Fruit fly (Drosophila melanogaster) ovary, adult (tissue): ENCODE results near the gene CheB98a.
A peak's percentile ranks its signal among the peaks of the same experiment; 100 is the strongest.

Source experiments
- CG17801 ChIP-seq: fragments of 200-800 bp; optimal IDR thresholded peaks from 2 replicates; lab custom pipeline; 2019; ENCODE audit warnings: missing biosample characterization, mild to moderate bottlenecking, missing genetic modification characterization, moderate library complexity; ENCODE audit not compliant: partially characterized antibody

CheB98a gene

DNA sequence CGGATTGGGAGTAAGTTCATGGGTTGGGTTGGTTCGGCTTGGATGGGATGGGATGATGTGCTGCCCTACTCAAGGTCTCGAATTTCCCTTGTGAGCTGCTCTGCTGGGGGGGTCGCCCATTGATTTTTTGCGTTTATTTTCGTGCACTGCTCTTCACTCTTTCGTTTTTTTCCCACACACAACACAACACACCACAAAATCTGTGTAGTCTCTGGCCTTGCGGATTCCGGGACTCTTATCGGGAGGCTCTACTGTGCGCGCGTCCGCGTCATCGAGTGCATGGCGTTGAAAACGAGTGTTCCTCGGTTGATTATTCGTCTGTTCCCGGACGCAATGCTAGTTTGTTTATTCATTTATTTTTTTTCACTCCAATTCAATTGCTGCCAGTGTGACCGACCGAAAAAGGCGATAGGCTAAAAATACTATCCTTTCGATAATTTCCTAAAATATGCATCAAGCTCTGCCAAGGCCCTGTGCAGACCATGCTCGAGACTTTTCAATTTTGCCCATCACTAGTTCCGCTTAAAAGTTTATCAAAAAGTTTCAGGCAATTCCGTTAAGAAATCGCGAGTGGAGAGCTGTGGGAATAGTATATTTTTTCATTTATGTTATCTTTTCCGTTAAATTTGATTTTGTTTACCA, 25.2 kb downstream of the CheB98a start, which contains the start of gene WASp:
TSS of gene WASp (minus strand) at position 399 of the 642 bp plus-strand sequence.
- peak; percentile 31 for TF ChIP-seq CG17801 (GFP tag; lab: Kevin White, UChicago)

DNA sequence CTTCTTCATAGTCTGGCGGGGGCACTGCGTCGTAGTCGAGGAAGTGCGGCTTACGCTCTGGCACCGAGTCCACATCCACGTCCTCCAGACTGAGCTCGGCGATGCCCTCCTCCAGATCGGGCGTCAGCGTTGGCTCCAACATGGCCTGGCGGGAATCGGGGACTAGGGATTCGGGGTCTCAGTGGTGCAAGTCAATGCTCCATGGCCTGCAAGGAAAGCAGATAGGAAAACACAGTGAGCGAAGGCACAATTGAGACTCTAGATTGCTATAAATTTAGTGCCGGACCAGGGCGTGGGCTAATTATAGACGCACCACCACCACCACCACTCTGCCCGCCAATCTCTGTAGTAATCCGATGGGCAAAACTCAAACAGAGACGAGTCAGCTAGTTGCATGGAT, 34.1 kb downstream of the CheB98a start:
- TF ChIP-seq CG17801 (GFP tag; lab: Kevin White, UChicago): no peak

DNA sequence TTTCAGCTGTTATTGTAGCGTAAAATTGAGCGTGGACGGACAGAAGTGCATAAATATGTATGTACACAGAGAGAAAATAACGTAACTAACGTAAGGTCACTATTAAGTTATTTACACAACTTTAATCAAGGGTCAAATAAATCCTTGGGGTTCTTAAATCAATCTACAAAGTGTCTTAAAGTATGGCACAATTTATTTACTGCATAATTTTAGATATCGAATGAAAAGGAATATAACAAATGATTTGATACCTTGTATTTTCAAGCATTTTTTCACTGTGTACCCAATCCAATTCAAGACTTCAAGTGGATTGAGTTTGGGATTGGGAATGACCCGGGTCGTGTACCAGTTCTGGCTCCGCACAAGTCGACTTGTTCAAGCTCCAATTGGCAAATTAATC, 35.5 kb downstream of the CheB98a start:
- no peak for TF ChIP-seq CG17801 (GFP tag; lab: Kevin White, UChicago)

DNA sequence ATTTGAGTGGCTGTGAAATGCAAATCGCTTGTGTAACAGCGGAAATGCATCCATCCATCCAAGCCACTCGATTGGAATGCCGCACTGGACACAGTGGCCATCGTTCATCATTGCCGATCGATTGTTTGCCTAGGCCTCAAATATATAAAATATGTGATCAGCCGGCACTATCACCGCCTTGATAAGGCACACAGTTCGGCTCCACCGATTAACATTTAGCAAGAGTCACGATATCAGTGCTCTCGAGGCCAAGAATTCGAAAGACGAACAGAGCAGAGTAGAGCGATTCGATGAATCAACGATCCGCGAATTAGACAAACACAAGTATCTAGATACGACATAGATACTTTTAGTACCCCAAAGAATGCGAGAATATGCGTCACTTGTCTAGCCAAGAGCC, 35.9 kb downstream of the CheB98a start:
- no peak for TF ChIP-seq CG17801 (GFP tag; lab: Kevin White, UChicago)

DNA sequence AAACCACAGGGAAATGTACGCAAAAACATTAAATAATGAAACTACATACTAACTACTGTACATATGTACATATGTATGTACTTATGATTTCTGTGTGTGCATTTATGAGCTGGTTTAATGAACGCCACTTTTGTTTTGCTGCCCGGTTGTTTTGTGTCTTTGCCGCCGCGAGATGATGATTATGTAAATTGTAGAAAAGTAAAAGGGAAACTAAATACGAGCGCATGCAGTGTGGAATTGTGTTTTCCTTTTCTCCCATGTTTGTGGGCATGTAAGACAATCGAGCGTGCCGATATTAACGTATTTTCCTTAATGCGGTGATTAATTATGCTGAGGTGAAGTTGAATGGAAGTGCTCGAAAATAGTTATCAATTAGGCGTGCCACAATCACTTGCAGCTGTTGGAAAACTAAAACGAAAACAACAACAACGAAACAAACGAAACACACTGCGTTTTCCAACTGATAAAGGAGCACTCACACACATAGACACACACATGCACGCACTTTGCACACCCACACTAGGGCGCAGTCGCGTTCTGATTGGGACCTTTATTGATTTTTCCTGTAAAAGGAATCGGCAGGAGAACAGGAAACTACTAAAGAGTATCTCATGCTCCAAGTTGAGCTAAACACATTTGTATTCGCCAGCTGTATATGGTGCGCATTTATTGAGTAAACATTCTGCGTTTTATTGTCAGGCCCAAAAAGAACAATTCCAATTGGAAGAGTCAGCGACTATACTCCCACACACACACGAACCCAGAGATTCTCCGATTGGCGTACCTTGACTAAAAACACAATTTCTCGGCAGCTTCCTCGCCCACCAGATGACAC, 37.5 kb downstream of the CheB98a start:
- no peak for TF ChIP-seq CG17801 (GFP tag; lab: Kevin White, UChicago)

DNA sequence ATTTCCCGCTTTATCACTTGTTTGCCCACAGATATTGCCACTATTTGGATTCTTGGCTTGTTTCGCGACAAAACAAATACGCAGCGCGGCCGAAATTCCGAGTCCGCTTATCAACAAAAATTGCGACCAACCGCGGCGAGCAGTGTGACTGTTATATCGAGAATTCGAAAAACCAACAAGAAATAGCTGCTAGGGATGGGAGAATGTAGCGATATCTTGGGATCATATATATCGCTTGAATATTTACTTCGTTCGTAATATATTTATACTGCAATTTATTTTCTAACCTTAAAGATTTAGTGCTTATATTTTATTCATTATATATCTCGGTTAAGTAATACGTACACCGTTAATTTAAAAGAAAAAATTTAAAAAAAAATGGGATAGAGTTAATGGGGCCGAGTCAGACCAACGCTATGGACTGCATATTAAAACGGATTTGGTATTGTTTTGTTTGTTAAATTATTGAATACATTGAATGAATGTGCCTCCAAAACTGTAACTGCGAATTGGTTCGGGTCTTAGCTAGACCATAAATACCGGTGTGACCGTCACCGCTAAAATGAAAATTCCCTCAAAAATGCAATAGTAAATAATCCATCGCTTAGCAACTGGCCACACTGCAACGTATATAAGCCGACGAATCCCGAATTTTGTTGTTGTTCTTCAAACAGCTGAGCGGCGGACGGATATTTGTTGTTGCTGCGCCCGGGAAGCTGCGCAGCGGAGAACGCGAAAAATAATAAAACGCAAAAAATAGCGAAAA, 38.3 kb downstream of the CheB98a start, which contains the start of the genes Apc and spg:
TSS of gene Apc (minus strand) at position 138 of the 766 bp plus-strand sequence.
TSS of gene spg (plus strand) at position 660 of the 766 bp plus-strand sequence.
- TF ChIP-seq CG17801 (GFP tag; lab: Kevin White, UChicago): peak; percentile 32

DNA sequence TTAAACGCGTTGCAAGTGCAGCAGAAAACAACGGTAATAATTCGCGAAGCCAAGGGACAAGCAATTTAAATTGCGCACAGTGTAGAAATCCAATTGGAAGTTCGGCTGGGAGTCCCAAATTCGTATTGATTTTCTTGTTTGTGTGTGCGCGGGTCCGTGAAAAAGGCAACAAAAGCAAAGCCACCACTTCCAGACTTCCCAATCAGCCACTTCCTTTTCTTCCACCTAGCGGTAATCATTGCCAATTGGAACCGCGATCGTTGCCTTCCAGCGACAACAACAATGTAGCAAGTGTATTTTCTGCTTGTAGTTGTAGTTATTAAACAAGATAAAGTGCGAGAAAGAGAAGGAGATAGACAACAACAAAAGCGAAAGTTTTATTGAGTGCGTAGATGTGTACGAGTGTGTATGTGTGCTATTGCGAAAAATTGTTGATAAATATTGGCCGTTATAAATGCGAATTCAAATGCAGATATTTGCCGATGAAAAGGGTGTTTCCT, 38.9 kb downstream of the CheB98a start:
- no peak for TF ChIP-seq CG17801 (GFP tag; lab: Kevin White, UChicago)

DNA sequence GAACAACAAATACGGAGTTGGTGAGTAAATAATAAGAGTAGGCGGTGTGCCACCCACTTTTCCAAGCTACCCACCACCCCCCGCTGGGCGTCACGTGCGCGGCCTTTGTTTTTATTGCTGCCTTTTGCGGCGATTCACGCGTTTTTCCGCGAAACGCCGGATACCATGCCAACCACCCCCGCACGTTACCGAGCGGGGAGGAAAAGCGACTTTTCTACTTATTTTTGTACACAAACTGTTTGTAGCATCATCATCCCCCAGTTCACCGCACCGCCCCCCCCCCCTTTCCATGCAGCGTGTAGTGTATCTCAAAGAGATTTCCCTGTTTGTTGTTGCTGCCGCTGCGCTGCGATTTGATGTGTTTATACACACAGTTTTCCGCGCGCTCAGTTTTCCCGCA, 39.5 kb downstream of the CheB98a start:
- no peak for TF ChIP-seq CG17801 (GFP tag; lab: Kevin White, UChicago)

DNA sequence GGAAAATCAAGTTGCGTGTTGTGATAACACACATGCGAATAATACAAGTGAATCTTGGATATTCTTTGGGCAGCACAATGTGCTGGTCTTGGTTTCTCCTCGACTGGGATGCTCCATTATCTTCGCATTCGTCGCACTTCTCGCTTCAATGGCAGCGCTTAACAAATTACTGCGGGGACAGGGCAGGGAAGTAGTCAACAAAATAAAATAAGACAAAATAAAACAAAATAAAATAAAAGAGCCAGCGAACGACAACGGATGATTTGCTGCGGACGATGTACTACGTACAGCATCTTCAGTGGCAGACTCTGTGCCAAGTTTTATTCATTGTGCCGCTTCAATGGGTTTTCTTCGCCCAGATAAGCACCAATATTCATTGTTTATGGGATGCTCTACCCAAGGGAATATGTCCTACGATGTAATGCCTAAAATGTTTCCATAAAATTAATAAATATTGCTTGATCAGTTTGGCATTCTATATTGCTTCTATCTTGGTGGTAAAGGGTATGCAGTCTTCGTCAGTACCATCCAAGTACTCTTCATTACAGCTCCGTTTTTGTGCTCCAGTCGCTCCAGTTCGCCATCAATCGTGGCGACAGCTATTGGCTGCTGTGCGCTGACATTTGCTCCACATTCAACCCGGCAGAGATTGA, 40.5 kb downstream of the CheB98a start:
- TF ChIP-seq CG17801 (GFP tag; lab: Kevin White, UChicago): no peak

DNA sequence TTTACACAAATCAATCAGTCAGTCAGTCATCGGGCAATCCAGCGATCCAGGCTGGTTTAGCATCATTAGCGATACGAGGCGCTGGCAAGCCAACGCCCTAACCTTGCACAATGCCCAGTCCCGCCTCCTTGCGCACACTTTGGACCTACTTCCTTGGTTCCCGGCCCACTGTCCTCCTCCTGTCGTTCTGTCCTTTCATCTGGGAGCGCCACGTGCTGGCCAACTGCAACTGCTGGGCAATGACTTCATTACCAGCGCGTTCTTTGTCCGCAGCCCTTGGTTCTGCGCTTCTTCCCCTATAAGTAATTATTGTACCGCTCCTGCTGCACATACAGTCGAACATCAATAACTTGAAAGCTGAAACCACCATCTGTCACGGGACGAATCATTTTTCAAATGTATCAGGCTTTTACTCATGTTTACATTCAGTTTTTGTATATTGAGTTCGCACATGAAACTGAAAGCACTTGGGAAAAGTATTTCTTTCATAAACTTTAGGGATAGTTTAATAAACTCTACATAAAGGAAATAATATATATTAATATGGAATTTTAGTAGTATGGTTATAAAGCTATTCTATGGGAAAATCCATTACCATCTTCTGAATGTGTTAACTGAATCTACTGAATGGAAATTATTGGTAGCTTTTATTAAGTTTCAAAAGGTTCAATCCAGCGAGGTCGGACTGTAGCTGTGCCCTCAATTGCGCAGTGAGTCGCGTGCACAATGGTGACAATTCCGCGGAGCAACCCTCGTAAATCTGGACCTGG, 41.2 kb downstream of the CheB98a start:
- no peak for TF ChIP-seq CG17801 (GFP tag; lab: Kevin White, UChicago)

DNA sequence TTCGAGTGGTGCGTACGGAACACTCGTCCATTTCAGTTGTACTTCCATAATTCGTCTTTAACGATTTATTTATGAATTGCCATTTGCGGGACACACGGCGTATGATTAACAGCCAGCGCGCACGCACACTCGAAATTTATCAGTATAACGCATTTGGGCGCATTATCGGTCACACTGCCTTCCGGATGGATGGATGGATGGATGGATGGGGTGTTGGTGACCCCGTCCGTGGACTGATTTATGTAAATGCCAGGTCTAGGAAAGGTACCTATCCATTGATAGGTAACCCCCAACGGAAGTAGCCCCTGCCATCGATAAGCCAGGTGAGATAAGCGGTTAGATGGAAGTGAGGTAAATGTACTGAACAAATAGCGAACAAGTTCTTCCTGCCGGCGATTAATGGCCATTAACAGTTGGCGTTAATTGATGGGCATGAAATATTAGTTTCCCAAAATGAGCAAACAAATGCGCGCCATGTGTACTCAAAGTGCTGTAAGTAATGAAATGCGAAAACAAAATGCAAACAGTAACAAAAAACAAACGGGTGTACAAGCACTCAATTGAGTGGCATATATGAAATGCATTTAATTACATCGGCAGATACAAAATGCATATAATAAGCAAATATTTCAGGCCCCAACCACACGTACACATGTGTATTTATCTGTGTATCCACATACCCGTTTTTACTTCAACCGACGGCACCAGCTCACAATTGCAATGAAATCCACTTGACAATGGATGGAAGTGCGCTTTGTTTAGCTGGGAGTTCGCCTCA, 42.4 kb downstream of the CheB98a start:
- TF ChIP-seq CG17801 (GFP tag; lab: Kevin White, UChicago): peak; percentile 20

DNA sequence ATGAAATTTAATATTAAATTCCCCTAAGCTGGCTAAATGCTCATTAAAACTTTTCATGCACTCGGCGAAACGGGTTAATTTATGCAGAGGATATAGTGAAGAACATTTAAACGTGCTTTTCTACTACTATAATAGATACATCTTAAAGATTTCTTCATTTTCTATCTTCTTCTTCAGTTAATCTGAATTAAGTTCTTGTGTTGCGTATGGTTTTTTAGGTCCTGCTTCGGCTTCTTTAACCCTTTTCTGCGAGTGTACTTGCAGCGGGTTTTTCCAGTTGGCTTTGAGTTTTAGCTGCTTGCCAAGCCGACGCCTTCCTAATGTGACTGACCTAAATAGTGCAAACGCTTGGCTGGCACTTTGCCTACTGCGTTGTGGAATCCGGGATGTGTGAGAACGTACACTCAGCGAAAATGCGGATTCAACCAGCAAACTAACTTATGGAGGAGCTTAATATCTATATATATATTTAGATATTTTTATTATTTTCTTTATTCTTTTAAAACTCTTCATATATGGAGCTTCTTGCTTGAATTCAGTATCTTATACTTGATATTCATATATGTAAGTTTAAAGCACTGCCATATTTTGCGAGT, 44.3 kb downstream of the CheB98a start:
- no peak for TF ChIP-seq CG17801 (GFP tag; lab: Kevin White, UChicago)
